Worm (Caenorhabditis elegans) whole organism, mixed stage, embryonic: ENCODE measurements around the gene lin-18.

ENCODE experiments used
- M03D4.4 ChIP-seq: sonication (generic microtip); optimal IDR thresholded peaks from 2 replicates; lab custom pipeline; 2017; ENCODE audit warnings: mild to moderate bottlenecking, missing genetic modification characterization, missing compliant biosample characterization
- bed-3 ChIP-seq: fragments of 200-800 bp; sonication (Bioruptor generic); optimal IDR thresholded peaks from 3 replicates; lab custom pipeline; 2018; ENCODE audit warnings: mild to moderate bottlenecking, missing genetic modification characterization, moderate library complexity, missing compliant biosample characterization
- blmp-1 ChIP-seq: fragments of 150-350 bp; optimal IDR thresholded peaks from 2 replicates; lab custom pipeline; 2014; ENCODE audit warnings: missing biosample characterization, missing genetic modification characterization
- ceh-39 ChIP-seq: fragments of 150-350 bp; optimal IDR thresholded peaks from 2 replicates; lab custom pipeline; 2014; ENCODE audit warnings: missing biosample characterization, missing genetic modification characterization
- ceh-43 ChIP-seq: fragments of 200-800 bp; sonication (Bioruptor generic); optimal IDR thresholded peaks from 2 replicates; lab custom pipeline; 2018; ENCODE audit warnings: mild to moderate bottlenecking, missing genetic modification characterization, moderate library complexity, missing compliant biosample characterization
- ceh-83 ChIP-seq: fragments of 200-800 bp; sonication (Bioruptor generic); optimal IDR thresholded peaks from 2 replicates; lab custom pipeline; 2018; ENCODE audit warnings: mild to moderate bottlenecking, missing genetic modification characterization, missing compliant biosample characterization
- ces-1 ChIP-seq: fragments of 150-350 bp; optimal IDR thresholded peaks from 2 replicates; lab custom pipeline; 2014; ENCODE audit warnings: missing biosample characterization, missing genetic modification reagents, missing genetic modification characterization
- cnd-1 ChIP-seq: fragments of 200-800 bp; sonication (Bioruptor generic); optimal IDR thresholded peaks from 2 replicates; lab custom pipeline; 2018; ENCODE audit warnings: mild to moderate bottlenecking, missing genetic modification characterization, missing compliant biosample characterization
- drap-1 ChIP-seq: fragments of 200-800 bp; sonication (Bioruptor generic); optimal IDR thresholded peaks from 3 replicates; lab custom pipeline; 2018; ENCODE audit warnings: mild to moderate bottlenecking, missing genetic modification characterization, missing compliant biosample characterization
- elt-3 ChIP-seq: fragments of 150-350 bp; optimal IDR thresholded peaks from 2 replicates; lab custom pipeline; 2014; ENCODE audit warnings: missing biosample characterization, missing genetic modification characterization
- hlh-1 ChIP-seq: fragments of 150-350 bp; optimal IDR thresholded peaks from 2 replicates; lab custom pipeline; 2014; ENCODE audit warnings: missing biosample characterization, missing genetic modification reagents, missing genetic modification characterization
- lin-13 ChIP-seq: fragments of 150-350 bp; optimal IDR thresholded peaks from 2 replicates; lab custom pipeline; 2014; ENCODE audit warnings: missing biosample characterization, missing genetic modification characterization
- lin-32 ChIP-seq: fragments of 200-800 bp; sonication (Bioruptor generic); optimal IDR thresholded peaks from 2 replicates; lab custom pipeline; 2018; ENCODE audit warnings: mild to moderate bottlenecking, missing genetic modification characterization, missing compliant biosample characterization
- lsy-2 ChIP-seq: fragments of 150-350 bp; optimal IDR thresholded peaks from 2 replicates; lab custom pipeline; 2014; ENCODE audit warnings: missing biosample characterization, missing genetic modification characterization
- mep-1 ChIP-seq: fragments of 150-350 bp; optimal IDR thresholded peaks from 2 replicates; lab custom pipeline; 2017; ENCODE audit warnings: missing biosample characterization, missing genetic modification reagents, missing genetic modification characterization, inconsistent platforms
- mls-2 ChIP-seq: sonication (generic microtip); optimal IDR thresholded peaks from 2 replicates; lab custom pipeline; 2016; ENCODE audit warnings: mild to moderate bottlenecking, missing genetic modification characterization, moderate library complexity, missing compliant biosample characterization
- nhr-2 ChIP-seq: fragments of 150-350 bp; optimal IDR thresholded peaks from 2 replicates; lab custom pipeline; 2014; ENCODE audit warnings: missing biosample characterization, missing genetic modification characterization
- nhr-237 ChIP-seq: fragments of 150-350 bp; optimal IDR thresholded peaks from 2 replicates; lab custom pipeline; 2014; ENCODE audit warnings: missing biosample characterization, missing genetic modification characterization
- nhr-28 ChIP-seq: fragments of 150-350 bp; optimal IDR thresholded peaks from 2 replicates; lab custom pipeline; 2014; ENCODE audit warnings: missing biosample characterization, missing genetic modification characterization
- nhr-76 ChIP-seq: sonication (generic microtip); optimal IDR thresholded peaks from 2 replicates; lab custom pipeline; 2017; ENCODE audit warnings: missing biosample characterization, missing genetic modification characterization
- pha-4 ChIP-seq: fragments of 150-350 bp; optimal IDR thresholded peaks from 2 replicates; lab custom pipeline; 2018; ENCODE audit warnings: missing biosample characterization, missing genetic modification reagents, missing genetic modification characterization
- sem-2 ChIP-seq: fragments of 200-800 bp; sonication (Bioruptor generic); optimal IDR thresholded peaks from 2 replicates; lab custom pipeline; 2018; ENCODE audit warnings: mild to moderate bottlenecking, missing genetic modification characterization, missing compliant biosample characterization
- snpc-4 ChIP-seq: fragments of 150-350 bp; optimal IDR thresholded peaks from 2 replicates; lab custom pipeline; 2014; ENCODE audit warnings: missing biosample characterization, missing genetic modification characterization
- sptf-1 ChIP-seq: sonication (generic microtip); optimal IDR thresholded peaks from 2 replicates; lab custom pipeline; 2017; ENCODE audit warnings: mild to moderate bottlenecking, missing genetic modification characterization, moderate library complexity, missing compliant biosample characterization
- unc-120 ChIP-seq: sonication (generic microtip); optimal IDR thresholded peaks from 2 replicates; lab custom pipeline; 2017; ENCODE audit warnings: missing genetic modification characterization, missing compliant biosample characterization; ENCODE audit not compliant: poor library complexity, severe bottlenecking
- zip-8 ChIP-seq: fragments of 150-350 bp; optimal IDR thresholded peaks from 2 replicates; lab custom pipeline; 2014; ENCODE audit warnings: missing biosample characterization, missing genetic modification characterization
- ztf-11 ChIP-seq: fragments of 150-350 bp; optimal IDR thresholded peaks from 2 replicates; lab custom pipeline; 2014; ENCODE audit warnings: missing biosample characterization, missing genetic modification characterization

Gene lin-18

ce11 chrX:3944961-3945587 is 13.3 kb upstream of the lin-18 start:
- TF ChIP-seq bed-3 (no peak), ces-1 (GFP tag; lab: Kevin White, UChicago) (peak; percentile 77), ztf-11 (tag; lab: Kevin White, UChicago) (no peak)

- TF ChIP-seq elt-3 (tag; lab: Kevin White, UChicago) = no peak
- peak; percentile 39 for TF ChIP-seq pha-4
- TF ChIP-seq unc-120 (tag; lab: Kevin White, UChicago) = peak; percentile 88
- peak; percentile 34 for TF ChIP-seq ces-1 (GFP tag; lab: Kevin White, UChicago)
Measured at ce11 chrX:3945681-3946080, 12.7 kb upstream of the lin-18 start.

- TF ChIP-seq drap-1 (GFP tag; lab: Kevin White, UChicago) (no peak), nhr-28 (tag; lab: Kevin White, UChicago) (no peak), lin-13 (no peak), unc-120 (tag; lab: Kevin White, UChicago) (no peak), pha-4 (no peak), lsy-2 (no peak), sptf-1 (no peak), elt-3 (tag; lab: Kevin White, UChicago) (no peak), sem-2 (no peak), snpc-4 (tag; lab: Kevin White, UChicago) (no peak), ceh-39 (no peak), mep-1 (tag; lab: Kevin White, UChicago) (no peak), ces-1 (GFP tag; lab: Kevin White, UChicago) (no peak), cnd-1 (tag; lab: Kevin White, UChicago) (no peak), nhr-2 (tag; lab: Kevin White, UChicago) (no peak), lin-32 (GFP tag; lab: Kevin White, UChicago) (no peak), M03D4.4 (tag; lab: Kevin White, UChicago) (no peak), mls-2 (tag; lab: Kevin White, UChicago) (no peak), zip-8 (no peak), ceh-43 (GFP tag; lab: Kevin White, UChicago) (no peak)
- TF ChIP-seq, all 35 proteins: peak for 0
Measured at ce11 chrX:3949026-3949425, 9.3 kb upstream of the lin-18 start.

- TF ChIP-seq ceh-83 (no peak), lin-32 (GFP tag; lab: Kevin White, UChicago) (no peak), mls-2 (tag; lab: Kevin White, UChicago) (no peak), mep-1 (tag; lab: Kevin White, UChicago) (no peak), zip-8 (no peak), ceh-39 (no peak), blmp-1 (no peak), cnd-1 (tag; lab: Kevin White, UChicago) (no peak)
Measured at ce11 chrX:3949763-3950162, 8.6 kb upstream of the lin-18 start.

ce11 chrX:3952737-3953136 is 5.6 kb upstream of the lin-18 start:
- TF ChIP-seq sptf-1 = no peak
- TF ChIP-seq ceh-43 (GFP tag; lab: Kevin White, UChicago) = no peak
- TF ChIP-seq ces-1 (GFP tag; lab: Kevin White, UChicago) = no peak
- TF ChIP-seq nhr-237 (tag; lab: Kevin White, UChicago) = no peak
- no peak for TF ChIP-seq nhr-76 (tag; lab: Kevin White, UChicago)
- TF ChIP-seq ceh-83 = no peak
- TF ChIP-seq hlh-1 = no peak
- no peak for TF ChIP-seq M03D4.4 (tag; lab: Kevin White, UChicago)
- TF ChIP-seq unc-120 (tag; lab: Kevin White, UChicago) = no peak
- no peak for TF ChIP-seq sem-2

- TF ChIP-seq sptf-1 = no peak
- peak; percentile 97 for TF ChIP-seq zip-8
- peak; percentile 96 for TF ChIP-seq ces-1 (GFP tag; lab: Kevin White, UChicago)
Measured at ce11 chrX:3957475-3958204, 712 bp upstream of the lin-18 start.
